Worm (Caenorhabditis elegans) whole organism, late embryonic: Measurements from ENCODE around the gene F16G10.2.

Experiments used
- C38D4.7 ChIP-seq: fragments of 200-800 bp; sonication (Bioruptor generic); optimal IDR thresholded peaks from 2 replicates; lab custom pipeline; 2018; ENCODE audit warnings: mild to moderate bottlenecking, missing genetic modification characterization, moderate library complexity, missing compliant biosample characterization
- Y22D7AL.16 ChIP-seq: sonication (generic microtip); optimal IDR thresholded peaks from 2 replicates; lab custom pipeline; 2016; ENCODE audit warnings: missing genetic modification characterization, missing compliant biosample characterization
- ama-1 ChIP-seq: fragments of 150-350 bp; optimal IDR thresholded peaks from 2 replicates; lab custom pipeline; 2014
- ceh-31 ChIP-seq: sonication (generic microtip); optimal IDR thresholded peaks from 2 replicates; lab custom pipeline; 2016; ENCODE audit warnings: missing genetic modification characterization, missing compliant biosample characterization
- ceh-9 ChIP-seq: sonication (generic microtip); optimal IDR thresholded peaks from 2 replicates; lab custom pipeline; 2016; ENCODE audit warnings: mild to moderate bottlenecking, missing genetic modification characterization, inconsistent platforms, missing compliant biosample characterization
- elt-2 ChIP-seq: sonication (generic microtip); optimal IDR thresholded peaks from 2 replicates; lab custom pipeline; 2016; ENCODE audit warnings: missing genetic modification reagents, missing genetic modification characterization, missing compliant biosample characterization
- fkh-10 ChIP-seq: fragments of 150-350 bp; optimal IDR thresholded peaks from 2 replicates; lab custom pipeline; 2014; ENCODE audit warnings: missing biosample characterization, missing genetic modification reagents, missing genetic modification characterization
- hlh-15 ChIP-seq: sonication (generic microtip); optimal IDR thresholded peaks from 2 replicates; lab custom pipeline; 2016; ENCODE audit warnings: missing genetic modification characterization, missing compliant biosample characterization
- pros-1 ChIP-seq: fragments of 150-350 bp; optimal IDR thresholded peaks from 2 replicates; lab custom pipeline; 2014; ENCODE audit warnings: missing biosample characterization, missing genetic modification reagents, missing genetic modification characterization
- ref-2 ChIP-seq: sonication (generic microtip); optimal IDR thresholded peaks from 2 replicates; lab custom pipeline; 2016; ENCODE audit warnings: missing genetic modification characterization, missing compliant biosample characterization
- tbx-7 ChIP-seq: sonication (generic microtip); optimal IDR thresholded peaks from 2 replicates; lab custom pipeline; 2016; ENCODE audit warnings: missing genotype, missing genetic modification characterization, missing compliant biosample characterization
- unc-55 ChIP-seq: sonication (generic microtip); optimal IDR thresholded peaks from 2 replicates; lab custom pipeline; 2017; ENCODE audit warnings: missing biosample characterization, missing genetic modification reagents, missing genetic modification characterization
- zip-5 ChIP-seq: sonication (generic microtip); optimal IDR thresholded peaks from 2 replicates; lab custom pipeline; 2016; ENCODE audit warnings: missing genetic modification characterization, missing compliant biosample characterization

- no peak for TF ChIP-seq ama-1 (lab: Kevin White, UChicago)
- TF ChIP-seq unc-55 (GFP tag; lab: Kevin White, UChicago): no peak
- TF ChIP-seq elt-2 (tag; lab: Kevin White, UChicago): peak; percentile 24
- TF ChIP-seq Y22D7AL.16 (tag; lab: Kevin White, UChicago): no peak
- TF ChIP-seq ceh-31: no peak
- TF ChIP-seq zip-5 (tag; lab: Kevin White, UChicago): no peak
- no peak for TF ChIP-seq hlh-15 (tag; lab: Kevin White, UChicago)
- TF ChIP-seq ceh-9: no peak
- TF ChIP-seq ref-2: no peak
- no peak for TF ChIP-seq fkh-10 (GFP tag; lab: Kevin White, UChicago)
- no peak for TF ChIP-seq tbx-7 (tag; lab: Kevin White, UChicago)
- TF ChIP-seq C38D4.7 (GFP tag; lab: Kevin White, UChicago): no peak
- no peak for TF ChIP-seq pros-1 (tag; lab: Kevin White, UChicago)
Measured at ce11 chrII:2421185-2421584, 46.1 kb downstream of the F16G10.2 start.
